Worm (Caenorhabditis elegans): ENCODE measurements around the gene F20B6.5.
A peak's percentile ranks its signal among the peaks of the same experiment; 100 is the strongest.

F20B6.5 gene

ce11 chrX:4246237-4246697 lies 46.5 kb upstream of the F20B6.5 start (continued):
- TF ChIP-seq ceh-19 (GFP tag; optimal IDR thresholded peaks at IDR 0.05) (no peak), ceh-22 (tag; optimal IDR thresholded peaks at IDR 0.05) (no peak)

DNA sequence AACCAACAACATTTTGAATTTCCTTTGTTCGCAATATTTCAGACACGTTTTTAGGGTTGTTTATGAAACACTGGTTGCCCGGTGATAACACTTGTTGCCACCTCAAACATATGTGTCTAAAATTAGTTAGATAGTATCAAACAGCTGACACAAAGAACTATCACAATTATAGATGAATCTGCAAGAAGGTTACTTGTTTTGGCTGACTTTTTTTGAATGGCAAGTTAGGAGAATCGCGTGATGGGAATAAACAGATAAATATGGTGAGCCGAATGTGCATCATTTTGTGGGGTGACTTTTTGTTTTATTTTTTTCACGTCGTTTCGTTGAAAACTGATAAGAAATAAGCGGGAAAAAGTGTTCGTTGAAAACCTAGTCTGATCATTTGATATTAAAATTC lies 45.4 kb upstream of the F20B6.5 start:
- TF ChIP-seq ceh-2 (tag; optimal IDR thresholded peaks at IDR 0.05) (no peak), ceh-45 (GFP tag; IDR thresholded peaks at IDR 0.05) (no peak), C38D4.7 (GFP tag; optimal IDR thresholded peaks at IDR 0.05) (no peak), ztf-16 (tag; optimal IDR thresholded peaks at IDR 0.05) (no peak), K02D7.2 (tag; optimal IDR thresholded peaks at IDR 0.05) (no peak)

DNA sequence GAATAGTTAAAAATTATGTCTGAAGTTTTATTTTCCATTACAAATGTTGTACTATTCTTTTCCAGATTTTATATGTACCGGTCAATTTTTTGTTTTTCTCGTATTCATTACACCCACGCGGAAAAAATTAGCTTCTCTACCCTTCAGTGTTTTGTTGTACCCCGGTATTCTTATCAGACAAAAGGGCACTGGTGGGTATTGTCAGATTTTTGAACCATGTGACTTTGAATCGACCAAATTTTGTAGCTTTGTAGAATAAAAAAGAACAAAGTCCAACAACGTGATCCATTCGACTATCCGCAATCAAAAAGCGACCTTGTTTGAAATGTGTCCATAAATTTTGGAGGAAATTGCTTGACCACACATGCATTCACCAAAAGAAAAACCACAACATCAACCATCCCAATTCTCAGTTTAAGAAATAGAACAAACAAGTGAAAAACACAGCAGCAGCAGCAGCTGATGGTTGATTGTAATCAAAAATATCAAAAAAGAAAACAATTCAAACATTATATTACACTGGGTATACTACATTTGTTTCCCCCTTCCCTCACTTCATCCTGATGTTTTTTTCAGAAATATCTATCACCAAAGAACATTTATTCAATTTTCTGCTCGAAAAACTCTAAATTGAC lies 44.9 kb upstream of the F20B6.5 start:
- no peak for TF ChIP-seq madf-2 (tag; optimal IDR thresholded peaks at IDR 0.05)
- TF ChIP-seq fax-1 (tag; optimal IDR thresholded peaks at IDR 0.05) = no peak

- TF ChIP-seq pat-9 (tag; optimal IDR thresholded peaks at IDR 0.05) (no peak), unc-86 (tag; optimal IDR thresholded peaks at IDR 0.05) (no peak), unc-42 (tag; optimal IDR thresholded peaks at IDR 0.05) (peak; percentile 59), mec-3 (tag; optimal IDR thresholded peaks at IDR 0.05; ENCODE audit: borderline replicate concordance) (no peak), hlh-13 (GFP tag; optimal IDR thresholded peaks at IDR 0.05) (no peak), ets-4 (tag; optimal IDR thresholded peaks at IDR 0.05) (no peak), syd-9 (tag; optimal IDR thresholded peaks at IDR 0.05) (no peak), C38D4.7 (GFP tag; optimal IDR thresholded peaks at IDR 0.05) (no peak)
Measured at ce11 chrX:4238971-4239370, 39.2 kb upstream of the F20B6.5 start.

DNA sequence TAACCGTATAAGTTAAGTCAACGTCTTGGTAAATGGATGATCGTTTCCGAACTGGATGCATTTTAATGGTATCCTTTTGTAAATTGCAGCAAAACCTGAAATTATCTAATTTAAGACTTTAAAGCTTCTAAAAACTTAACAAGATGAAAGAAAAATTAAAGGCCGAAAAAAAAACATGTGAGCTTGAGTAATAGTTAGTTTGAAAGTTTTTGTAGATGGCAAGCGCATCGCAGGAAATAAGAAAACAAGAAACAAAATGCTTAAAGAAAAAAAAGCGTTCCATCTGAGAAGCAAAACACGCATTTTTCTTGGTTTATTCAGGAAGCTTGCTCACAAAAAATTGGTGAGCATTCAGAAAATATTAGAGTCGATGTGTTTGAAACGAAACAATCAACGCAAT lies 36.0 kb upstream of the F20B6.5 start, which contains the start of gene rab-37:
Gene rab-37 (minus strand): TSS at position 101 of the 400 bp plus-strand sequence.
- TF ChIP-seq K02D7.2 (tag; optimal IDR thresholded peaks at IDR 0.05) (no peak), ama-1 (optimal IDR thresholded peaks at IDR 0.05) (no peak), sox-4 (tag; optimal IDR thresholded peaks at IDR 0.05) (no peak), gmeb-2 (tag; optimal IDR thresholded peaks at IDR 0.05) (no peak), hlh-6 (tag; optimal IDR thresholded peaks at IDR 0.05) (no peak), T23F11.4 (GFP tag; optimal IDR thresholded peaks at IDR 0.05) (no peak), pat-9 (tag; optimal IDR thresholded peaks at IDR 0.05) (no peak), rnt-1 (tag; optimal IDR thresholded peaks at IDR 0.05) (no peak), nfya-1 (tag; optimal IDR thresholded peaks at IDR 0.05) (no peak), madf-2 (tag; optimal IDR thresholded peaks at IDR 0.05) (no peak), ceh-48 (tag; optimal IDR thresholded peaks at IDR 0.05) (no peak), ttx-3 (tag; optimal IDR thresholded peaks at IDR 0.05) (no peak), pha-4 (tag; optimal IDR thresholded peaks at IDR 0.05) (no peak)

- peak; percentile 54 for TF ChIP-seq F13H6.1 (tag; optimal IDR thresholded peaks at IDR 0.05)
- no peak for TF ChIP-seq pat-9 (tag; optimal IDR thresholded peaks at IDR 0.05)
- TF ChIP-seq pha-4 (tag; optimal IDR thresholded peaks at IDR 0.05) = no peak
- peak; percentile 44 for TF ChIP-seq ref-2 (tag; optimal IDR thresholded peaks at IDR 0.05)
- TF ChIP-seq fkh-6 (tag; optimal IDR thresholded peaks at IDR 0.05) = no peak
- TF ChIP-seq npax-4 (tag; optimal IDR thresholded peaks at IDR 0.05) = no peak
- no peak for TF ChIP-seq hlh-30 (tag; optimal IDR thresholded peaks at IDR 0.05; ENCODE audit: insufficient read depth)
- TF ChIP-seq sox-4 (tag; optimal IDR thresholded peaks at IDR 0.05) = no peak
- TF ChIP-seq C38D4.7 (GFP tag; optimal IDR thresholded peaks at IDR 0.05) = no peak
- peak; percentile 3 for TF ChIP-seq madf-2 (tag; optimal IDR thresholded peaks at IDR 0.05)
- TF ChIP-seq nhr-11 (tag; optimal IDR thresholded peaks at IDR 0.05) = no peak
- TF ChIP-seq ets-4 (tag; optimal IDR thresholded peaks at IDR 0.05) = peak; percentile 14
- peak; percentile 89 for TF ChIP-seq pax-1 (tag; optimal IDR thresholded peaks at IDR 0.05)
- TF ChIP-seq syd-9 (tag; optimal IDR thresholded peaks at IDR 0.05) = no peak
- no peak for TF ChIP-seq Y22D7AL.16 (tag; optimal IDR thresholded peaks at IDR 0.05)
- TF ChIP-seq ceh-31 (tag; optimal IDR thresholded peaks at IDR 0.05) = peak; percentile 71
- TF ChIP-seq ztf-16 (tag; optimal IDR thresholded peaks at IDR 0.05) = no peak
- TF ChIP-seq ceh-6 (GFP tag; optimal IDR thresholded peaks at IDR 0.05) = no peak
- peak; percentile 4 for TF ChIP-seq tbx-2 (tag; optimal IDR thresholded peaks at IDR 0.05)
- no peak for TF ChIP-seq ceh-48 (tag; optimal IDR thresholded peaks at IDR 0.05)
- no peak for TF ChIP-seq unc-86 (tag; optimal IDR thresholded peaks at IDR 0.05)
- no peak for TF ChIP-seq ceh-45 (GFP tag; IDR thresholded peaks at IDR 0.05)
- TF ChIP-seq mec-3 (tag; optimal IDR thresholded peaks at IDR 0.05; ENCODE audit: borderline replicate concordance) = no peak
- no peak for TF ChIP-seq hlh-15 (tag; optimal IDR thresholded peaks at IDR 0.05)
- TF ChIP-seq pag-3 (tag; optimal IDR thresholded peaks at IDR 0.05; ENCODE audit: borderline replicate concordance) = no peak
- peak; percentile 68 for TF ChIP-seq ceh-34 (tag; optimal IDR thresholded peaks at IDR 0.05)
- TF ChIP-seq unc-42 (tag; optimal IDR thresholded peaks at IDR 0.05) = peak; percentile 25
Measured at ce11 chrX:4222779-4223387, 23.2 kb upstream of the F20B6.5 start.

Data from whole organism, late embryonic.